Fruit fly (Drosophila melanogaster) ovary, adult (tissue): Measurements from ENCODE around the gene CG1889.

ENCODE experiments used
- CG17801 ChIP-seq: fragments of 200-800 bp; optimal IDR thresholded peaks from 2 replicates; lab custom pipeline; 2019; ENCODE audit warnings: missing biosample characterization, mild to moderate bottlenecking, missing genetic modification characterization, moderate library complexity; ENCODE audit not compliant: partially characterized antibody

The CG1889 gene

DNA sequence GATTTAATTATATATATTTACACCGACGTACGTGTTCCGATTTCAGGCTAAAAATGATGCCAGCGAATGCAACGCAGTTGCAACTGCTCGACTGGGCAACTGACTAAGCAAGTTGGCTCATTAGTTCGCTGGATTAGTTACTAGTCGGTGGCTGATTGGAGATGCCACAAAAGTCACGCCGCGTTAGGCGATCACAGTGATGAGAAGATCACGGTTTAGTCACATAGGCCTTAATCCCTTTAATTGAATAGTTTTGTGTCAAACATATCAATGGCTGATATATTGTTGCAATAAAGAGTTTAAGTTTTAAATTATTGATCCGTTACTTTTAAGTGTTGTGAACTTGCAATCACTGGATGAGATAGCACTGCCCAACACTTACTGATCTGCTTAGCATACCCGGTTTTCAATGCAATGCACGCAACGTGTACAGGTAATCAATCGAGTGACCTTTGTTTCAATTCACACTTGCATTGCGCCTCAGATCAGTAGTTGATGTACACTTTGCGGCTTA lies at the start of gene CG1889, which contains the start of gene CG1791:
Gene CG1889 (plus strand): TSS at position 464 of the 514 bp plus-strand sequence.
Gene CG1791 (minus strand): TSS at position 101 of the 514 bp plus-strand sequence.
- no peak for TF ChIP-seq CG17801 (GFP tag; lab: Kevin White, UChicago)

DNA sequence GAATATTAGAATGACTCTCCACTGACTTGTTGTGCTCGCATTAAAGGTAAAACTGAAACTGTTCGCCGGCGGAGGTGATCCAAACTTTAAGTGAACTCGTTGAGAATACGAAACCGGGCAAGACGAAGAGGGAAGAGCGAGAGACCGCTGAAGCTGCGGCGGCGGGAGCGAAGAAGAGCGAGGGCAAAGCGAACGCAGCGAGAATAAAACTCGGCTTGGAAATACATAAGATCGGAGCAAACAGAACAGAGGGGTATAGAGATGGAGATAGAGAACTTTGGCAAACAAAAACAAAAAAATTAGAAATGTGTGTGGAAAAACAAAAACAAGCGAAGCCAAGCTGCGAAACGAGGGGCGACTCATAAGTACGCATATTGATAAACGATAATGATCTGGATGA lies 34.2 kb upstream of the CG1889 start, which contains the start of gene Idgf4:
Gene Idgf4 (minus strand): TSS at position 67 of the 400 bp plus-strand sequence.
- no peak for TF ChIP-seq CG17801 (GFP tag; lab: Kevin White, UChicago)

DNA sequence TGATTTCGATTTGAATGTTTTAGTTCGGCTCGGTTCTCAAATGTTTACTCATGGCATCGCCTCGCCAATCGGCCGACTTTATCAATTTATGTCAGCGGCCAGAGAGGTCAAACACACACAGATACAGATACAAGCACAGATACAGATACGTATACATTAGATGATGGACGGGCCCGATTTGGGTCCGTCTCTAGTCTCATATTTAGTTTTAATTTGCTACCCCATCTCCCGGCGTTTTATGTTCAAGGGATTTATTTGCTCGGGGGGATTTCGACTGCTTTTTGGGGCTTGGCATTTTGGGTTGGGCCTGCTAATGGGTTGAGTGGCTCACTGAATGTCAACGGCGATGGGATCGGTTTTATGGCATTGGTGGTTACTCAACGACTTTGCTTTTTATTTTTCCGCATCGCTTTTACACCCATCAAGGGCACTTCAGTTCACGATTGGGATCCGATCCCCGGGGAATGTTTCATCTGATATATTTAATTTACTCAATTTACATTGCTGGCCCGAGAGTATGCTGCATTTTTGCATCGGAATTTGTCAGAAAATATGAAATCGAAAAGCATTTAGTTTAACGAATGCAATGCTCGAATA lies 32.6 kb upstream of the CG1889 start:
- no peak for TF ChIP-seq CG17801 (GFP tag; lab: Kevin White, UChicago)

DNA sequence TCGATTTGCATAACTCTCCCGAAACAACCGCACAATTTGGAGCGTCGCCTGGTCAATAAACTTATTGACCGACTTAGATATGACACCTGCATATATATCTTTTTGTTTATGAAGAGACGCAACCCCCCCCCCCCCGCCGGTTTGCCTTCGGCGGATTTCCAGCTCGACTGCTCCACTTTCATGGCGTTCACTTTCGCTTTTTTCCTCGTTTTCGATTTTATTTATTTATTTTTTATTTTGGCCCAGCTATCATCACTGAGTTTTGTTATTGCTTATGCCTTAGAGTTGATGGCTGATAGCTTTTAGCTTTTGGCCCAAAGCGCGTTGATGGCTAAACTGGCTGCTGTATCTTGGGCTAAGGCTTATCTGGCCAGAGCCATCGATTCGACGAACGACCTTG lies 10.9 kb downstream of the CG1889 start:
- no peak for TF ChIP-seq CG17801 (GFP tag; lab: Kevin White, UChicago)

DNA sequence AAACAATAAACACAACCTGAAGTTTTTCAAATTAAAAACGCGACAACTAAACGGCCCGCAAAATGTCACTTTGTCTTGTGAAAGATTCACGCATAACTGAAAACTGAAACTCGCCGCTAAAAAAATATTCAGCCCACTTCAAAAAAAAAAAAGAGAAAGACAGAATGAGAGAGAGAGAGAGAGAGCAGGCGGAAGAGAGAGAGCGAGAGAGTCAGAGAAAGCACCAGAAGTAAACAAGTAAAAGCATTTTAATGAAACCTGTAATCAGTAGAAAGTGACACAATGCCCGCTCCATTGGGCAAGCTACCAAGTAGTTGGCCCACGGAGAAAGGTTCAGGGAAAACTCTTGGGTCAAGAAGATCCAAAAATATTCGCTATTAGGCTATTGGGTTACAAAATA lies 12.3 kb downstream of the CG1889 start, which contains the start of gene CG43386:
Gene CG43386 (minus strand): TSS at position 101 of the 400 bp plus-strand sequence.
- TF ChIP-seq CG17801 (GFP tag; lab: Kevin White, UChicago) = no peak

DNA sequence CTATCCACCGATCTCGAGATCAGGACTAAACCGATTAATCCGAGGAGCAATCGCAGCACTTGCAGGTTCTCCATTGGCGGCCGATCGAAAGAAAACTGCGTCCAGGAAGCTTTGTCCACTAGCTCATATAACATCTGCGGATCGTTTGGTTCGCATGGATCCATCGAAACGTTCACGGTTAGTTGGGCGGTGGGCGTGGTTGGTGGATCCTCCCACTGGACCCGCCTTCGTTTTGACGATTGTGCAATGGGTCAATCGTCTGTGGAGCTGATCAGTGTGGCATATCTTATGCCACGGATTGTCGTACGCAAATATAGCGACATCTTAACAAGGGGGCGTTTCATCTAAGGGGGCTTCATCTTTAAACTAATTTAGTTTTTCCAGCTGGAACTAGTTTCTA lies 15.4 kb downstream of the CG1889 start, which contains the start of gene CG15252:
Gene CG15252 (minus strand): TSS at position 101 of the 400 bp plus-strand sequence.
- TF ChIP-seq CG17801 (GFP tag; lab: Kevin White, UChicago) = no peak

DNA sequence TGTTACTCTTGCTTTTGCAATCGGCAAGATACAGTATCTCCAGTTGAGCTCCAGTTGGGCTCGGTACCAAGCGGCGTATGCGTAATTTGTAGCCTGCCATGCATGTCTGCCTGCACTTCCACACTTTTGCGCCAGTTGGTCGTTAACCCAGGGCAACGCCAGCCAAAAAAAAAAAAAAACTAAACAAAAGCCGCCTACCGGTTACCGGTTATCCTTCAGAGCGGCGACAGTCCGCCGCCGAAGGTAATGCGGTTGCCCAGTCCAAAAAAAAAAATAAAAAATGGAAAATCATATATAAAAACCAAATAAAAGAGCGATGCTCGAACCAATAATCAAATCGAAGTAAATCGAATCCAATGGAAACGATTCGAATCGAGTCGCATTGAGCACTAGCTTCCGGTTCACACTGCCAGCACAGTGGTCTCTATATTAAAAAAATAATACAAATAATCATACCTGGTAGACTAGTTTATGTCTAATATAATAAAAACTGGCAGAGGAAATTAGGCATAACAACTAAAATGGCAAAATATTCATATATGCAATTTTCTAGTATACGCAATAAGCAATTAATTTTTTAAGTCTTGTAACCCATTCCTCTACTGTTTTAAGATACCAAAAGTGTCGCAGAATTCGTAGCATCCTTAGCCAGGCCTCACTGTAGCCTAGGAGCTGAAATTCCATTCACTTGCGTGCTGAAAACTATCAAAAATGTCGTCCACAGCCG lies 22.5 kb downstream of the CG1889 start:
- TF ChIP-seq CG17801 (GFP tag; lab: Kevin White, UChicago) = no peak

DNA sequence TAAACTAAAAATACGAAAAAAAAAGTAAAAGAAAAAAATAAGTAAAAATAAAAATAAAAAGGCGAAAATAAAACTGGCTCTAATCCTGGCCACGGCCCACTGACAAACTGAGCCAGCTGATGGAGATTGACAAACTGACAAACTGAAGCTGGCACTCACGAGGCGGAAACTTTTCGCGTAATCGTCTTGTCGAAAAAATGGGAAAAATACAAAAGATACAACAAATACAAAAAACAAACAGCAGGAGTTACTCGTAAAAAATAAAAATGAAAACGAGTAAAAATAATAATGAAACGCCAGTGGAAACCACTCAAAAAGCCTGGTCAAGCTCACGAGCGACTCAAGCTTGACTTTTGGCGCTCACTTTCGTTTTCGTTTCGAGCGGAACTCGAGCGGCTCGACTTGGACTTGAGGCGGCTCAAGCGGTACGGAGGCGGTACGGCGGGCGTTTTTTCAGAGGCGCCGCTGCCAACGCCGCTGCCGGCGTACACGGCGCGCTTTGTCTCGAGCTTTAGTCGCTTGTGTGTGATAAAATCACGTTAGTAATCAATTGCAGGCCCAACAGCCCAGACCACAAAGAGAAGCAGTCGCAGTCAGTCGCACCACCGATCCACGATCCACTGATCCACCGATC lies 24.2 kb downstream of the CG1889 start, which contains the start of gene CG32694:
Gene CG32694 (plus strand): TSS at position 537 of the 634 bp plus-strand sequence.
- no peak for TF ChIP-seq CG17801 (GFP tag; lab: Kevin White, UChicago)

DNA sequence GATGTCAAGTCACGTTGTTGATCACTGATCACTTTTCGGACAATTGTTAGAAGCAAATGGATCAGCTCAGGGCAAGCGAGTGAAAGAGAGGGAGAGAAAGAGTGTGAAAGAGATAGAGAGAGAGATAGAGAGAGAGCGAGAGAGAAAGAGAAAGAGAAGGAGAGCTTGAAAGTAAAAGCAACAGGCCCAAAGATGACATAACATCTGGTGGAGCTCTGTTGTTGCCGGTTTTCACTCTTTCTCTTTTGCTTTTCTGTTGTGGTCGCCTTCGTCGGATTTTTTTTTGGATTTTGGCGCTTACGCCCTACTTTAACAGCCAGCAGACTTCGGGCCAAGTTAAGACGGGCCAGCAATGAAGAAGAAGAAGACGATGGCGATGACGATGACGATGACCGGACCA lies 26.0 kb downstream of the CG1889 start:
- no peak for TF ChIP-seq CG17801 (GFP tag; lab: Kevin White, UChicago)

DNA sequence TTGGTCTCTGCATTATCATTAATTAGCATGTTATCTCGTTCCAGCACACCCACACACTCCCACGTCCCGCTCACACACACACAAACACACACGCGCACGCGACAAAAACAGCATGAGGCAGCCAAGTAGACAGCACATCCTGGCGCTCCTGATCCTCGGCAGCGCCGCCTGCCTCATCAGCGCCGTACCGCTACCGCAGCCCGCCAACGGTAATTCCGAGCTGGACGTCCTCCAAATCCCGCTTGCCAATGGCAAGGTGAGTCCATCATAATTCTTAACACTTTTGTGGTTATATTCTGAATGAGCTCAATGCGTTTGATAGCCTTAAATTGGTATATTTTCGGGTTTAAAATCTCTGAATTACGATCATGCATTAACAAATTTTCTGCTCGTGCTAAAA lies 27.9 kb downstream of the CG1889 start:
- no peak for TF ChIP-seq CG17801 (GFP tag; lab: Kevin White, UChicago)

DNA sequence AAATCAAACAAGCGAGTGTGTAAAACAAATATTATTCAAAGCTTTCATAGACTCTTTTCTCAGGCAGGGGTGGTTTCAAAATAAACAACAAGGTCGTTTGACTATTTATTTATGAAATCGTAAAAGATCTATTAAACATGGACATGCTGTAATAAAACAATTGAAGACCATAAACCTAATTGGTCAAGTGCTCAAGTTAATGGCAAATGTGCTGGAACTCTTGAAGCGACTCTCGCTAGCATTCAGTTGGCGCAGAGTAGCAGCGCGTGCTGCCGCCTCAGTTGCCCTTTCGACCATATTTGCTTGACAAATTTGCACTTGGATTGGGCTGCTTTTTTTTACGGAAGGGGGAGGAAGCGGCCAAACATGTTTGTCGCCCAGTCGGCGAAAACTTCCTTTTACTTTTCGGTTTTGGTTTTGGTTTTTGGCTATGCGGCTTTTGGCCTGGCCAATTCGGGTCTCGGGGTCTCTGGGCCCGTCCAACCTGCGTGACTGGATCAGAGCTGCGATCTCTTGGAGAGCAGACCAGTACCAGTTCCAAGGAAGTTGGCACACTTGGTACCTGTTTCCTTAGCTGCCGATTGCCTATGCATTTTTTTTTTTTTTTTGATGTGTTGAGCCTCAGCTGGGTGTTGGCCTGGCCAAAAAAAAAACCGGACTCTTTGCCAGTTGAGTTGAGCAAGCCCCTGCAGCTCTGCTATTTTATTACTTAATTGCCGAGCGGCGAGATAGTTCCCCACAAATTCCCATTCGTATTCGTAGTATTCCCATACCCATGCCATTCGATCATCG lies 28.6 kb downstream of the CG1889 start:
- TF ChIP-seq CG17801 (GFP tag; lab: Kevin White, UChicago) = no peak

DNA sequence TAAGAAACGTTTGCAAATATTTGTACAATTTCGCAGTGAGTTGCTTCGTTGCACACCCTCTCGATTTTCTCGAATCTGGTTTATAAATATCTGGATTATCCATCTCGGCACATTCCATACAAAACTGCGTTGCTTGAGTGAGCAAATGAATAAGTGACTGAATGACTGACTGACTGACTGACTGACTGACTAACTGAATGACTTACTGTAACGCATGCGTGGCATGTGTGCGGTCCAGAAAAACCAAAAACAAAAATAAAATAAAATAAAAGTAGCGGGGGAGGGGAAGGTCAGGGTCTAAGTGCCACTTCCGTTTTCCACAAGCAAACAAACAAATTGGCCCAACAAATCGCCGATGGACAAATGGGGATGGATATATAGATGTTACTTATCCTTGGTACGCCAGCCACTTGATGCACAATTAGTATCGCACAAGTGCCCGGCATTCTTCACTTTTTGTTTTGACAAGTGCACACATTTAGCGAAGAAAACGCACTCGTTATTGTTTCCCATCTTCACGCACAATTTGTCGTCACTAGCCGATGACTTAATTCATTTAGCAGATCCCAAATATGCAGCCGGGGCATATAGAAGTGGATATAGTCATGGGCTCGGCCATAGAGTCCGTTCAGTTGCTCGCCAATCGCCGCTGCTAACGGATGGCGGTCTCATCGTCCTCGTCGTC lies 43.7 kb downstream of the CG1889 start, which contains the start of gene CG33557:
Gene CG33557 (plus strand): TSS at position 635 of the 685 bp plus-strand sequence.
- no peak for TF ChIP-seq CG17801 (GFP tag; lab: Kevin White, UChicago)

DNA sequence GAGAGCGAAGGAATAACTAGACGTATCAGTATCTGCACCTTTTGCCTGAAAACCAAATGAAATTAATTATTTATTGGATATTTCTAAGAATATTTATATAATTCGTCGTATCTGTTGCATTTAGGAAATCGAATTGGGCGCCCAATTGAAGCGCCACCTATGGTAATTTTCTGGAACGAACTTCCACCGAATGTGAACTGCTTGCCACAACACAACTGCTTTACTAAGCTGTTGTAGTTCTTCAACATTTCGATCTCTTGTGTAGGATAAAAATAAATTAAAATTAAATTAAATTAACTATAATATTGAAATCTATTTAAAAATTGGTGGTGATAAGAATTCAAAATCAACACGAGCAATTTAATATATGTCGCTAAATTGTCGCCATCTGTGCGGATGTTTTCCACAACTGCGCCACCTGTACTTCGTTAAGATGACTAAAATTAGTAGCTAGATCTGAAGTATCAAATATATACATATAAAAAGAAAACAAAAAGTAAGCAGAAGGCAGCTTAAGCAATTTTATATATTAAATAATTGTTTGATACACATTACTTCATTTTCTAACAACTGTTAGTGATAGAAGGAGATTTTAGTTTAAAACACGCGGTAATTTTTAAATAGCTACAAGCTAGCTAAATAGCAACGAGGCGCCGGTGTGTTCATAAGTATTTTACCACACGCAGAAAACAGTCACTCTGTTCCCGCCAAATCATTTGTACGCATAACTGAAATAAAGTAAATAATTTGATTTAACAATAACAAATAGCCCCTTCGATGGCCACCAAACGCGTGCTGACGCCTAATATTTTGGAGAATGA lies 45.0 kb downstream of the CG1889 start, which contains the start of gene Dna2:
Gene Dna2 (plus strand): TSS at position 688 of the 821 bp plus-strand sequence.
- TF ChIP-seq CG17801 (GFP tag; lab: Kevin White, UChicago) = no peak
